Worm (Caenorhabditis elegans) whole organism, L4/young adult: Measurements from ENCODE around the gene C10C6.13.

ENCODE experiments used
- W03F9.2 ChIP-seq: fragments of 150-350 bp; optimal IDR thresholded peaks from 2 replicates; lab custom pipeline; 2014; ENCODE audit warnings: missing biosample characterization, missing genetic modification characterization
- him-1 ChIP-seq: sonication (generic microtip); optimal IDR thresholded peaks from 2 replicates; lab custom pipeline; 2016; ENCODE audit warnings: missing genotype, missing genetic modification reagents, missing genetic modification characterization, missing compliant biosample characterization

- TF ChIP-seq him-1: no peak
- TF ChIP-seq W03F9.2 (tag; lab: Kevin White, UChicago): no peak
These were observed 9.9 kb downstream of the C10C6.13 start, which contains the start of gene npr-3 for ce11 chrIV:11459684-11460083.
